Fruit fly (Drosophila melanogaster) S2 (cell line): ENCODE results near the gene kibra.

Experiments used
- CG8478 ChIP-seq: fragments of >200 bp; optimal IDR thresholded peaks from 2 replicates; lab custom pipeline; 2018
- CTCF ChIP-seq, 2 experiments: fragments of >200 bp; optimal IDR thresholded peaks; 2 replicates each; lab custom pipeline; 2018

The kibra gene

dm6 chr3R:14747915-14748314, 23.9 kb upstream of the kibra start:
- TF ChIP-seq CG8478 (no peak), CTCF (optimal IDR thresholded peaks at IDR 0.05; lab: Kevin White, UChicago) (no peak)

- TF ChIP-seq CTCF (optimal IDR thresholded peaks at IDR 0.05; lab: Kevin White, UChicago): no peak
- TF ChIP-seq CG8478: no peak
Measured at dm6 chr3R:14747259-14747856, 23.3 kb upstream of the kibra start.

dm6 chr3R:14744339-14745129, 20.5 kb upstream of the kibra start:
- TF ChIP-seq CTCF (optimal IDR thresholded peaks at IDR 0.05; lab: Kevin White, UChicago): no peak

dm6 chr3R:14743418-14743817, 19.4 kb upstream of the kibra start:
- TF ChIP-seq CTCF (optimal IDR thresholded peaks at IDR 0.05; lab: Kevin White, UChicago) (no peak), CG8478 (no peak)

DNA sequence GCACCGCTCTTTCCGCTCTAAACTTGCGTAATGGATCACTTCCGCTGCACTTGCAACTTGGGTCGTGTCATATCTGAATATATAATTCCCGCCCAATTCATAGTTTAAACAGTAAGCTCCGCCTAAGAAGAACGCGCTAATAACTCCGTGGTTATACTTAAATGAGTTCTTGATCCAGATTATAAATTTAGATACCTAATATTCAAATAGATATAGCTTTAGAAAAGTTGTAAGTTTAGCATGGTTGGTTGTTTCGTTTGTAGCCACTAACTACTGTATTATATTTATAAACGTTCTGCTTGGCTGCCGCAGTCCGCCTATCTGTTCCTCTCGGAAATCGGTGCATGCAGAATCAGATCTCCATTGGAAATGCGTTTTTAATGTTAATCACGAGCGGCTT, 18.9 kb upstream of the kibra start:
- TF ChIP-seq CTCF (optimal IDR thresholded peaks at IDR 0.05; lab: Kevin White, UChicago) (no peak), CG8478 (no peak)

dm6 chr3R:14742064-14742463, 18.0 kb upstream of the kibra start:
- no peak for TF ChIP-seq CG8478
- no peak for TF ChIP-seq CTCF (optimal IDR thresholded peaks at IDR 0.05; lab: Kevin White, UChicago)

DNA sequence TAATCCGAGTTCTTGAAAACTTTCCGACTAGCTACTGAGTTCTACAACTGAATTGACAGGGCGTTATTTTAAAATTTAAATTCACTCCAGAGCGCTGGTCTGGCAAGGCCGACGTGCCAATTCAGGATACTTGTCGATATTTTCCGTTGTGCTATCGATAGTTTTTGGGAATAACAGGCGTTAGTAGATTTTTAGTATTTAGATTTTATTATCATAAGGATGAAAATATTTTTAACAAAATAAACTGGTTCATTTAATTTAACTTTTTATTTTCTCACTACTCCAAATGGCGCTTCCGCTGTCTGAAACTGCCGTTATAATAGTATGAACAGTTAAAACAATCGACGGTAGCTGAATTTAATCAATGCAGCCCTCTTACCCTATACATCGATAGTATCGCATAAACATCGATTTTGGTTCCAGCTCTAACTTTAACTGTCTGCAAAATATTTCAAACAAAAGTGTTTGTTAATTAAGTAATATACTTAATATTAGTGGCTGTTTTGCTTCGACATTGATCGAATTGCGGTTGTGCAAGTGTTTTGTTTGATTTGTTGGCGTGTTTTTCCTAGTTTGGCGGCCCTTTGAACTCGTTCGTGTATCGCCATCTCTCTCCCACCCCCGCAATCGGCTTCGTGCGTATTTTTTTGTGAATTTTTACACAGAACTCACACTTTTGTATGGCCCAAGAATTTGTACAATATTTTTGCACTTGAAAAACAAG, 17.3 kb upstream of the kibra start, which contains the start of the genes eff and jvl:
Gene eff (minus strand): TSS at position 128 of the 724 bp plus-strand sequence.
Gene jvl (plus strand): TSS at position 391 of the 724 bp plus-strand sequence.
- TF ChIP-seq CG8478 (no peak), CTCF (optimal IDR thresholded peaks at IDR 0.05; lab: Kevin White, UChicago) (no peak)

- TF ChIP-seq CTCF (optimal IDR thresholded peaks at IDR 0.05; lab: Kevin White, UChicago) (peak; percentile 30 to 48), CG8478 (no peak)
Measured at dm6 chr3R:14740658-14741191, 16.7 kb upstream of the kibra start.

DNA sequence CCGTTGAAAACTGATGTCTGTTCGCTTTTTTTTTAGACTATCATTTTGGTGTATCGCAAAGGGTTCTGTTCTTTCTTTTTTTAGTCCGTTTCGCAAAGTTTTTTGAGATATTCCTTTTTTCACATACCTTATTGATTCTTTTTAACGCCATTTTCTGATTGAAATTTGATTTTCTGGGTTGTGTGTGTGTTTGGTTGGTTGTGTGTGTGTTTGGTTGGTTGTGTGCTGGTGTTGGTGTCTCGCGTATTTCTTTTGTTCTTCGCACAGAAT, 16.1 kb upstream of the kibra start:
- TF ChIP-seq CTCF (optimal IDR thresholded peaks at IDR 0.05; lab: Kevin White, UChicago) (no peak), CG8478 (no peak)

DNA sequence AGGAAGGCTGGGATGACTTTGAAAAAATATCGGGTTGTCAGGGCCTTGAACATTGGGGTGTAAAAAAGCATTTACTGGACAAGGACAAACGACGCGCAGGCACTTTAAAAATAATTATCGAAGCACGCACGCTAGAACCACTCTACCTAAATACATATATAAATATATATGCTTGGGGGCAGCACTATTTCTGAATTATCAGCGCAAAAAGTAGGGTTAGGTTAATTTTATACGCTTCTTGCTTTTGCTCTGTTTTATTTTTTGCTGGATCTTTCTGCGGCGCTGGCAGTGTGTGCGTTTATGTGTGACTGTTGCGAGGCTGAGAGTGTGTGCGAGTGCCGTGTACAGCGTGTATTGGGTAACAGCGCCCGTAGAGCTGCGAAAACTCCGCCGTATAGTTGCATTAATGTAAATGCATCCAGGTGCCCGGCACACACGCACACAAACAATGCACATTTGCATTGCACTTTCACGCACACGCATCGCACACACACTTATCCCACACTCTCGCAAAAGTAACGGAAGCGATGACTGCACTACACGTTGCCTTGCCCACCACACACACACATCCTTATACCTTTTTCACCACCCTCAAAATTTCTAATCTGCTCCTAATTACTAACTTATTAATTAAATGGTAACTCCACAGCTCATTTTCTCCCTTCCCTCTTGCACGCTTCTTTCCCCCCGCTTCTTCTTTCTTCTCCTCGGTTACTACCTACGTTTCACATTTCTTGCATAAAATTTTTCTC, 15.6 kb upstream of the kibra start:
- no peak for TF ChIP-seq CG8478
- TF ChIP-seq CTCF (optimal IDR thresholded peaks at IDR 0.05; lab: Kevin White, UChicago): no peak

DNA sequence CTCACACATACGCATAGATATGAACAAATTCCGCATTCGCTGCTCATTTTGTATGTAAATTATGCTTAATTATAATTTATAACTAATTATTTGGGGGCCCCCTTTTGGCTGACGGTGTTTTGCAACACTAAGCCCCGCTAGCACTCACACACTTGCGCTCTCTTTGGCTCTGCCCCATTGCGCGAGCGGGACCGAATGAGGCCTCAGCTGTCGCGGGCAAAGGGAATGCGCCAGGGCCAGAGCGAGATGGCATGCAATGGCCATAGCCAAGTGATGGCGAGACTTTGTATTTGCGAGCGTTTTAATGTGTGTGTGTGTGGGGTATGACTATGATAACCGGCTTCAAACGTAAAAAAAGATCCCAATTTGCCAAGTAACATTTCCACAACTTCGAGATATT, 15.0 kb upstream of the kibra start:
- no peak for TF ChIP-seq CG8478
- no peak for TF ChIP-seq CTCF (optimal IDR thresholded peaks at IDR 0.05; lab: Kevin White, UChicago)

dm6 chr3R:14737894-14738860, 14.1 kb upstream of the kibra start:
- TF ChIP-seq CTCF (optimal IDR thresholded peaks at IDR 0.05; lab: Kevin White, UChicago) (no peak), CG8478 (no peak)

dm6 chr3R:14736674-14737073, 12.6 kb upstream of the kibra start:
- no peak for TF ChIP-seq CG8478
- TF ChIP-seq CTCF (optimal IDR thresholded peaks at IDR 0.05; lab: Kevin White, UChicago): no peak

- TF ChIP-seq CG8478: no peak
- no peak for TF ChIP-seq CTCF (optimal IDR thresholded peaks at IDR 0.05; lab: Kevin White, UChicago)
Measured at dm6 chr3R:14736001-14736400, 11.9 kb upstream of the kibra start.
